Fruit fly (Drosophila melanogaster) whole organism, wandering third instar larva: ENCODE results near the gene ACXD.

Source experiments
- CG9705 ChIP-seq: fragments of 200-800 bp; sonication (Bioruptor generic); optimal IDR thresholded peaks from 2 replicates; lab custom pipeline; 2018; ENCODE audit warnings: missing biosample characterization, mild to moderate bottlenecking, missing genetic modification characterization
- Dfd ChIP-seq: fragments of >200 bp; optimal IDR thresholded peaks from 2 replicates; lab custom pipeline; 2017; ENCODE audit warnings: missing biosample characterization, missing genetic modification characterization
- Dif ChIP-seq: fragments of 200-275, 200-300 bp; sonication (Bioruptor generic); optimal IDR thresholded peaks from 2 replicates; lab custom pipeline; 2018; ENCODE audit warnings: missing biosample characterization, missing genetic modification characterization; ENCODE audit not compliant: partially characterized antibody
- HLH106 ChIP-seq: fragments of 200-800 bp; optimal IDR thresholded peaks from 3 replicates; lab custom pipeline; 2019; ENCODE audit warnings: missing biosample characterization, mild to moderate bottlenecking, missing genetic modification characterization, moderate library complexity
- Hnf4 ChIP-seq: fragments of 200-800 bp; sonication (Bioruptor generic); optimal IDR thresholded peaks from 2 replicates; lab custom pipeline; 2016; ENCODE audit warnings: missing biosample characterization, mild to moderate bottlenecking, missing genetic modification characterization
- Hr78 ChIP-seq: fragments of >200 bp; optimal IDR thresholded peaks from 2 replicates; lab custom pipeline; 2017; ENCODE audit warnings: missing biosample characterization, missing genetic modification characterization
- Hr83 ChIP-seq: fragments of 200-300 bp; sonication (Bioruptor generic); optimal IDR thresholded peaks from 2 replicates; lab custom pipeline; 2016; ENCODE audit warnings: missing biosample characterization, mild to moderate bottlenecking, missing genetic modification characterization, moderate library complexity; ENCODE audit not compliant: poor library complexity, severe bottlenecking
- Jra ChIP-seq: sonication (Bioruptor generic); optimal IDR thresholded peaks from 2 replicates; lab custom pipeline; 2016; ENCODE audit warnings: missing biosample characterization, missing genetic modification characterization
- N ChIP-seq: fragments of >200 bp; optimal IDR thresholded peaks from 2 replicates; lab custom pipeline; 2018; ENCODE audit warnings: missing biosample characterization, missing external identifiers, missing genetic modification characterization
- OdsH ChIP-seq: fragments of 200-800 bp; sonication (Bioruptor generic); optimal IDR thresholded peaks from 2 replicates; lab custom pipeline; 2016; ENCODE audit warnings: missing biosample characterization, mild to moderate bottlenecking, missing genetic modification characterization
- Rel ChIP-seq, 2 experiments: fragments of 200-800 bp; sonication (Bioruptor generic) in 1 of 2; optimal IDR thresholded peaks; 2 replicates in 1 of 2; 3 replicates in 1 of 2; lab custom pipeline; 2016 to 2019; ENCODE audit warnings: mild to moderate bottlenecking in 2 of 2, missing biosample characterization in 2 of 2, missing genetic modification characterization in 2 of 2, moderate library complexity in 1 of 2
- Sp1 ChIP-seq: fragments of 200-800 bp; sonication (Bioruptor generic); optimal IDR thresholded peaks from 3 replicates; lab custom pipeline; 2019; ENCODE audit warnings: missing biosample characterization, mild to moderate bottlenecking, missing genetic modification characterization, moderate library complexity
- Vsx2 ChIP-seq: fragments of 200-300, 225-300 bp; sonication (Bioruptor generic); optimal IDR thresholded peaks from 2 replicates; lab custom pipeline; 2018; ENCODE audit warnings: missing biosample characterization, missing genetic modification characterization; ENCODE audit not compliant: partially characterized antibody
- dsf ChIP-seq: sonication (Bioruptor generic); optimal IDR thresholded peaks from 2 replicates; lab custom pipeline; 2016; ENCODE audit warnings: missing biosample characterization, missing genetic modification characterization, borderline replicate concordance
- ey ChIP-seq: fragments of 200-800 bp; sonication (Bioruptor generic); optimal IDR thresholded peaks from 2 replicates; lab custom pipeline; 2016; ENCODE audit warnings: missing biosample characterization, missing genetic modification characterization
- h ChIP-seq: fragments of 200-800 bp; sonication (Bioruptor generic); optimal IDR thresholded peaks from 3 replicates; lab custom pipeline; 2016; ENCODE audit warnings: missing biosample characterization, mild to moderate bottlenecking, missing genetic modification characterization
- lola ChIP-seq: fragments of >200 bp; optimal IDR thresholded peaks from 2 replicates; lab custom pipeline; 2017; ENCODE audit warnings: missing biosample characterization, missing genetic modification characterization
- pan ChIP-seq: fragments of >200 bp; optimal IDR thresholded peaks from 2 replicates; lab custom pipeline; 2017
- sage ChIP-seq: fragments of 200-800 bp; sonication (Bioruptor generic); optimal IDR thresholded peaks from 2 replicates; lab custom pipeline; 2016; ENCODE audit warnings: missing biosample characterization, mild to moderate bottlenecking, missing genetic modification characterization
- sv ChIP-seq: fragments of 200-800 bp; sonication (Bioruptor generic); optimal IDR thresholded peaks from 3 replicates; lab custom pipeline; 2016; ENCODE audit warnings: missing biosample characterization, missing genetic modification characterization
- tai ChIP-seq: sonication (Bioruptor generic); optimal IDR thresholded peaks from 2 replicates; lab custom pipeline; 2016; ENCODE audit warnings: missing biosample characterization, missing genetic modification characterization
- usp ChIP-seq: fragments of >200 bp; optimal IDR thresholded peaks from 2 replicates; lab custom pipeline; 2017; ENCODE audit warnings: missing biosample characterization, missing genetic modification characterization

The ACXD gene

DNA sequence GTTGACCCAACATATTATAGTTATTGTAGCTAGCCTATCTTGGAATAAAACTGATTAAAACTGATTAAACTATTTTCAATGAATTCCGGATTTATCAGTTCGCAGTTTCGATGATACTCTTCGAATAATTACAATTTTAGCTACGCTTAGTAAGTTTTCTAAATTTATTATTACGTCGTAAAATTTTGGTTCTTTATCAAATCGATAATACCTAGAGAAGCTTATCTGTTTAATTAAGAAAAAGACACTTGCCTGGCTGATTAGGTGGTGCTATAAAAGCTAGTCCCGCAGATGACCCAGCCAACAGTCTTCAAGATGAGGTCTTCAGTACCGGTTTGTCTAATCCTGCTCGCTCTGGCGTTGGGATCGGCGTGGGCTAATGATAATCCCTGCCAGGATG lies 31.1 kb downstream of the ACXD start, which contains the start of gene CG32302:
TSS of gene CG32302 (plus strand) at position 301 of the 400 bp plus-strand sequence.
- TF ChIP-seq N (GFP tag; lab: Kevin White, UChicago) (no peak), lola (no peak)

DNA sequence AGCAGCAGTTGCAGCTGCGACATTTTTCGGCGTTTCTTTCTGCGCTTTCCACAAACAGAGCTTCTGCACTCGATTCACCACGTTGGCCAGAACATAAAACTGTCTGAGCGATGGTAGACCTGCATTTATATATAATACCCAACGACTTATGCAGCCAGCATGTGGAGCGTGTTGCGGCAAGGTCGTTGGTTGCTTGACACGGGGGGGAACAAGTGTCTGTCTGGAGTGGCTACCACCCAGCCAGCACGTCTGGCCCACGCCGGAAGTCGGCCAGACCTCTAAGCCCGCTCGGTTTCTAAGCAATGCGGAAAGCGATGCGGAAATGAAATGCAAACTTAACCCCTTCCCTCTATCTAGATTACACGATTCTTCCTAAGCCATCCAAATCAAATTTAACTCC lies 35.3 kb downstream of the ACXD start, which contains the start of gene yellow-g:
TSS of gene yellow-g (minus strand) at position 101 of the 400 bp plus-strand sequence.
- TF ChIP-seq OdsH (GFP tag; lab: Kevin White, UChicago) (no peak), Hr78 (no peak), Hnf4 (GFP tag; lab: Kevin White, UChicago) (no peak), sv (GFP tag; lab: Kevin White, UChicago) (no peak), Rel (GFP tag; optimal IDR thresholded peaks at IDR 0.05; lab: Kevin White, UChicago) (no peak), Rel (tag; optimal IDR thresholded peaks at IDR 0.05; lab: Kevin White, UChicago) (no peak), CG9705 (GFP tag; lab: Kevin White, UChicago) (no peak), lola (no peak), Sp1 (no peak), ey (GFP tag; lab: Kevin White, UChicago) (no peak), h (GFP tag; lab: Kevin White, UChicago) (no peak), Dif (GFP tag; lab: Kevin White, UChicago) (no peak), pan (lab: Kevin White, UChicago) (no peak)
- TF ChIP-seq, all 38 proteins: peak for 0

DNA sequence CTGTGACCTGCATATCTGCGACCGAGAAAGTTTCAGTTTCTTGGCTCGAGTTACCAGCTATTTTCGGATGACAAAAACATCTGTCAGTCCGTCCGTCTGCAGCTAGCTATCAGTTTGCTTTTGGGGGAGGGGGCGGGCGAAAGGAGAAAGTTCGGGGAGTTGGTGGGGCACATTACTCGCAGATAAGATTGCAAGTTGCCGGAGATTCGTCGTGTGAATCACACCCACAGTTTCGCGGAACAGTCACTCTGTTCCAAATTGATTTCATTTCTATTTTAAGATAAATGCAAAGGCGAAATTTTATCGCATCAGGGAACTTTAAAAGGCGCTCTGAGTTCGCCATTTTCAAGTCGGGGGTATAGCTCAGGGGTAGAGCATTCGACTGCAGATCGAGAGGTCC lies 36.0 kb downstream of the ACXD start:
- TF ChIP-seq Rel (GFP tag; optimal IDR thresholded peaks at IDR 0.05; lab: Kevin White, UChicago) = no peak
- TF ChIP-seq Rel (tag; optimal IDR thresholded peaks at IDR 0.05; lab: Kevin White, UChicago) = peak; percentile 97
- TF ChIP-seq lola = no peak

DNA sequence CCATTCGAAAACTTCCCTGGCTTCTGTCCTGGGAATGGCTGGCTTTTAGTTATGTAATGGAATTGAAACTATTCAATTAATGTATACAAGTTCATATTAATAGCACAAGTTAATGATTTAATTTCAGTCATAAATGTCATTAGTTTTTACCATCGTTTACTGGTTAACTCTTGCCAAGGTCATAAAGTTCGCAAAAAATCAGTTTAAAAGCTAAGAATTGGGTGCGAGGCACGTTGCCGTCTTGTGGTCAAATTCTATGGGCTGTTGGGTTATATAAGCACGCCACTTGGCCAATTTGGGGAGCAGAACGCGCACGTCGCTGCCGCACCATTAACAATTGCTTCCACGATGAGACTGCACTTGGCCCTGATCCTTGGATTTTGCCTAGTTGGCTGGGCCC lies 38.8 kb downstream of the ACXD start, which contains the start of gene yellow-g2:
TSS of gene yellow-g2 (plus strand) at position 301 of the 400 bp plus-strand sequence.
- no peak for TF ChIP-seq tai (GFP tag; lab: Kevin White, UChicago)
- TF ChIP-seq Dfd (GFP tag; lab: Kevin White, UChicago) = no peak
- no peak for TF ChIP-seq sage
- no peak for TF ChIP-seq Dif (GFP tag; lab: Kevin White, UChicago)
- no peak for TF ChIP-seq HLH106 (tag; lab: Kevin White, UChicago)
- no peak for TF ChIP-seq Hr83
- no peak for TF ChIP-seq usp (GFP tag; lab: Kevin White, UChicago)
- no peak for TF ChIP-seq Sp1
- TF ChIP-seq Jra = no peak
- no peak for TF ChIP-seq dsf (GFP tag; lab: Kevin White, UChicago)
- TF ChIP-seq lola = no peak

DNA sequence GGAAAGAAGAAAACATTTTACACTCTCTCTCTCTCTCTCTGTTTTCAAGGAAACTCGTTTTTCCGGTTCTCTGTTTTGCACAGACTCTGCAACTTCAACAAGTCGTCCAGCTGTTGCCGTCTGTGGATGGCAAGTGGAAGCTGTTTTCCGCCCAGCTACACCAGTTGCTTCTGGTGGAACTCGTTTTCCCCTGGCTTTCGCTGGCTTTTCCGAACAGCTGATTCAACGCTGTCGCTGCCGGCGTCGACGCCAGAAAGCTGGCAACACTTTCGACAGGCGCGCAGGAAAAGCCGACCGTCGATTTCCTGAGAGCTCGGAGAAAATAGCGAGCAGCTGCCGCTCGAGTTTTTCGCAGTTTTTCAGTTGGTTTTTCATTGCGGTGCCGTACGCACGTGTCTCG lies 45.1 kb downstream of the ACXD start, which contains the start of gene MsR2:
TSS of gene MsR2 (plus strand) at position 378 of the 400 bp plus-strand sequence.
- TF ChIP-seq CG9705 (GFP tag; lab: Kevin White, UChicago) = no peak
- TF ChIP-seq Vsx2 (GFP tag; lab: Kevin White, UChicago) = no peak
- TF ChIP-seq, all 38 proteins: peak for 0
